Worm (Caenorhabditis elegans) whole organism, midembryonic: ENCODE data around the gene try-14.

Experiments used
- klf-2 ChIP-seq: fragments of 200-800 bp; sonication (Bioruptor generic); conservative IDR thresholded peaks from 2 replicates; pipeline ENCODE4 v1.3.6; 2022; ENCODE audit warnings: missing genetic modification reagents, missing genetic modification characterization, missing compliant biosample characterization
- ztf-23 ChIP-seq: fragments of 200-800 bp; sonication (Bioruptor generic); IDR thresholded peaks from 2 replicates; pipeline ENCODE4 v1.3.6; 2022; ENCODE audit warnings: missing genetic modification reagents, missing genetic modification characterization, missing compliant biosample characterization

DNA sequence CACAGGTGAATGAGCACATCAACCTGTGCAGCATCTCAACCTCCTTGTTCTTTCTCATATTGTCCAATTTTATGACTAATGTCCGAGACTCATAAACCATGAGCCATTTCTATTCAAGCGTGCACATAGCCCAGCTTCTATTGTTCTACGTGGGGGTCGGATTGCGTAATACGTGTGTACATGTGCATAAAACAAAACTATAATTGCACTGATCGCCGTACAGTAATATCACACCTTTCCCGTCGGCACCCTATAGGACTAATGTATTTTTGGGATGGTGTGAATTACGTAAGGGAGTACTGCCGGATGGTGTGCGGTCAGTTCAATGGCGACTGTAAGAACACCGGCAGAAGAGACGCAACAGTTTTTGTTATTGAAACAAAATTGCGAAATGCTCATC, 25.5 kb downstream of the try-14 start:
- TF ChIP-seq ztf-23 (GFP tag; lab: Robert Waterston, UW) (no peak), klf-2 (GFP tag; lab: Robert Waterston, UW) (no peak)
